Worm (Caenorhabditis elegans) whole organism, L1 larva: ENCODE data around the gene Y47D7A.6.

ENCODE experiments used
- C16A3.4 ChIP-seq: fragments of 150-350 bp; optimal IDR thresholded peaks from 2 replicates; lab custom pipeline; 2014; ENCODE audit warnings: missing biosample characterization, missing genetic modification characterization
- F16B12.6 ChIP-seq: fragments of 150-350 bp; optimal IDR thresholded peaks from 2 replicates; lab custom pipeline; 2014; ENCODE audit warnings: missing biosample characterization, missing genetic modification characterization
- alr-1 ChIP-seq: fragments of 200-800 bp; sonication (Bioruptor generic); optimal IDR thresholded peaks from 2 replicates; lab custom pipeline; 2018; ENCODE audit warnings: borderline replicate concordance, mild to moderate bottlenecking, missing genetic modification characterization, missing compliant biosample characterization
- ceh-8 ChIP-seq: fragments of 200-800 bp; sonication (Bioruptor generic); optimal IDR thresholded peaks from 2 replicates; lab custom pipeline; 2018; ENCODE audit warnings: mild to moderate bottlenecking, missing genetic modification characterization, moderate library complexity, missing compliant biosample characterization
- ceh-82 ChIP-seq, 3 experiments: fragments of 150-350 bp in 1 of 3; sonication (generic microtip) in 2 of 3; optimal IDR thresholded peaks; 2 replicates each; lab custom pipeline; 2014 to 2017; ENCODE audit warnings: missing biosample characterization in 3 of 3, missing genetic modification characterization in 3 of 3
- ceh-88 ChIP-seq: fragments of 200-800 bp; sonication (Bioruptor generic); IDR thresholded peaks from 2 replicates; pipeline ENCODE4 v1.3.6; 2022; ENCODE audit warnings: missing genetic modification characterization, missing compliant biosample characterization
- efl-1 ChIP-seq, 4 experiments: fragments of 150-350 bp; optimal IDR thresholded peaks in 3 of 4; peaks in 1 of 4; 1 replicate in 1 of 4; 2 replicates in 3 of 4; lab custom pipeline; 2014; ENCODE audit warnings: missing biosample characterization in 2 of 4, missing genetic modification characterization in 2 of 4, missing genetic modification reagents in 2 of 4
- elt-3 ChIP-seq, 6 experiments: fragments of 150-350 bp in 1 of 6; sonication (generic microtip); optimal IDR thresholded peaks; 2 replicates each; lab custom pipeline; 2017 to 2018; ENCODE audit warnings: missing biosample characterization in 6 of 6, missing genetic modification characterization in 6 of 6, inconsistent platforms in 1 of 6
- fkh-8 ChIP-seq: sonication (generic microtip); optimal IDR thresholded peaks from 2 replicates; lab custom pipeline; 2016; ENCODE audit warnings: mild to moderate bottlenecking, missing genetic modification characterization, missing compliant biosample characterization
- grh-1 ChIP-seq: fragments of 200-800 bp; sonication (Bioruptor generic); IDR thresholded peaks from 2 replicates; pipeline ENCODE4 v1.3.6; 2022; ENCODE audit warnings: missing genetic modification reagents, missing genetic modification characterization, missing compliant biosample characterization
- hpl-2 ChIP-seq: fragments of 150-350 bp; optimal IDR thresholded peaks from 2 replicates; lab custom pipeline; 2014; ENCODE audit warnings: missing biosample characterization, missing genetic modification reagents, missing genetic modification characterization
- isw-1 ChIP-seq: fragments of 200-800 bp; sonication (Bioruptor generic); IDR thresholded peaks from 2 replicates; pipeline ENCODE4 v1.3.6; 2022; ENCODE audit warnings: missing genetic modification characterization, missing compliant biosample characterization
- jun-1 ChIP-seq: fragments of 150-350 bp; optimal IDR thresholded peaks from 2 replicates; lab custom pipeline; 2014; ENCODE audit warnings: missing biosample characterization, missing genetic modification reagents, missing genetic modification characterization
- lin-13 ChIP-seq: fragments of 150-350 bp; optimal IDR thresholded peaks from 2 replicates; lab custom pipeline; 2014; ENCODE audit warnings: missing biosample characterization, missing genetic modification reagents, missing genetic modification characterization
- lin-14 ChIP-seq: fragments of 200-800 bp; sonication (Bioruptor generic); optimal IDR thresholded peaks from 2 replicates; lab custom pipeline; 2018; ENCODE audit warnings: mild to moderate bottlenecking, missing genetic modification characterization, moderate library complexity, missing compliant biosample characterization
- lin-15B ChIP-seq: fragments of 150-350 bp; sonication (generic microtip); optimal IDR thresholded peaks from 3 replicates; lab custom pipeline; 2014; ENCODE audit warnings: missing biosample characterization, missing genetic modification characterization
- lin-39 ChIP-seq: fragments of 150-350 bp; optimal IDR thresholded peaks from 2 replicates; lab custom pipeline; 2014; ENCODE audit warnings: missing biosample characterization, missing genetic modification reagents, missing genetic modification characterization
- lsy-2 ChIP-seq, 2 experiments: fragments of 150-350 bp; optimal IDR thresholded peaks; 2 replicates each; lab custom pipeline; 2014; ENCODE audit warnings: missing biosample characterization in 2 of 2, missing genetic modification characterization in 2 of 2
- mdl-1 ChIP-seq, 2 experiments: fragments of 150-350 bp; optimal IDR thresholded peaks; 2 replicates each; lab custom pipeline; 2014 to 2017; ENCODE audit warnings: missing biosample characterization in 2 of 2, missing genetic modification characterization in 2 of 2, inconsistent platforms in 1 of 2
- mep-1 ChIP-seq: fragments of 150-350 bp; optimal IDR thresholded peaks from 2 replicates; lab custom pipeline; 2014; ENCODE audit warnings: missing biosample characterization, missing genetic modification characterization
- nhr-19 ChIP-seq: fragments of 200-800 bp; sonication (Bioruptor generic); conservative IDR thresholded peaks from 2 replicates; pipeline ENCODE4 v1.3.6; 2022; ENCODE audit warnings: missing genetic modification characterization, missing compliant biosample characterization
- nhr-20 ChIP-seq: sonication (generic microtip); optimal IDR thresholded peaks from 2 replicates; lab custom pipeline; 2016; ENCODE audit warnings: mild to moderate bottlenecking, missing genetic modification characterization, missing compliant biosample characterization
- nhr-47 ChIP-seq: sonication (generic microtip); optimal IDR thresholded peaks from 2 replicates; lab custom pipeline; 2016; ENCODE audit warnings: mild to moderate bottlenecking, missing genetic modification characterization, moderate library complexity, missing compliant biosample characterization
- nhr-71 ChIP-seq: sonication (generic microtip); optimal IDR thresholded peaks from 2 replicates; lab custom pipeline; 2016; ENCODE audit warnings: mild to moderate bottlenecking, missing genetic modification characterization, moderate library complexity, missing compliant biosample characterization
- nhr-77 ChIP-seq: fragments of 150-350 bp; optimal IDR thresholded peaks from 2 replicates; lab custom pipeline; 2014; ENCODE audit warnings: missing biosample characterization, missing genetic modification characterization
- nhr-84 ChIP-seq: sonication (generic microtip); optimal IDR thresholded peaks from 2 replicates; lab custom pipeline; 2017; ENCODE audit warnings: missing biosample characterization, missing genetic modification characterization
- nhr-90 ChIP-seq: sonication (generic microtip); optimal IDR thresholded peaks from 2 replicates; lab custom pipeline; 2016; ENCODE audit warnings: mild to moderate bottlenecking, missing genetic modification characterization, missing compliant biosample characterization; ENCODE audit not compliant: poor library complexity
- pag-3 ChIP-seq: sonication (generic microtip); optimal IDR thresholded peaks from 2 replicates; lab custom pipeline; 2017; ENCODE audit warnings: missing genetic modification characterization, mild to moderate bottlenecking, missing compliant biosample characterization, antibody characterized with exemption, borderline replicate concordance; ENCODE audit not compliant: insufficient read depth
- rnt-1 ChIP-seq: sonication (generic microtip); optimal IDR thresholded peaks from 2 replicates; lab custom pipeline; 2016; ENCODE audit warnings: mild to moderate bottlenecking, missing genetic modification characterization, moderate library complexity, missing compliant biosample characterization
- skn-1 ChIP-seq: fragments of 150-350 bp; optimal IDR thresholded peaks from 2 replicates; lab custom pipeline; 2014; ENCODE audit warnings: missing biosample characterization, missing genetic modification characterization
- tbx-2 ChIP-seq: sonication (generic microtip); optimal IDR thresholded peaks from 2 replicates; lab custom pipeline; 2016; ENCODE audit warnings: missing genetic modification characterization, missing compliant biosample characterization
- unc-130 ChIP-seq: fragments of 150-350 bp; optimal IDR thresholded peaks from 2 replicates; lab custom pipeline; 2017; ENCODE audit warnings: missing biosample characterization, missing genetic modification characterization, inconsistent platforms
- unc-30 ChIP-seq: sonication (generic microtip); optimal IDR thresholded peaks from 2 replicates; lab custom pipeline; 2017; ENCODE audit warnings: missing biosample characterization, missing genetic modification characterization
- unc-86 ChIP-seq: sonication (generic microtip); optimal IDR thresholded peaks from 2 replicates; lab custom pipeline; 2016; ENCODE audit warnings: missing genetic modification characterization, missing compliant biosample characterization
- vab-15 ChIP-seq: sonication (generic microtip); optimal IDR thresholded peaks from 2 replicates; lab custom pipeline; 2017; ENCODE audit warnings: missing genotype, mild to moderate bottlenecking, missing genetic modification characterization, missing compliant biosample characterization
- xbp-1 ChIP-seq: sonication (generic microtip); optimal IDR thresholded peaks from 2 replicates; lab custom pipeline; 2016; ENCODE audit warnings: missing genetic modification characterization, missing compliant biosample characterization
- zip-4 ChIP-seq: fragments of 200-800 bp; sonication (Bioruptor generic); optimal IDR thresholded peaks from 2 replicates; lab custom pipeline; 2018; ENCODE audit warnings: mild to moderate bottlenecking, missing genetic modification characterization, moderate library complexity, missing compliant biosample characterization
- ztf-4 ChIP-seq: fragments of 150-350 bp; optimal IDR thresholded peaks from 2 replicates; lab custom pipeline; 2014; ENCODE audit warnings: missing biosample characterization, missing genetic modification characterization

Y47D7A.6 gene

DNA sequence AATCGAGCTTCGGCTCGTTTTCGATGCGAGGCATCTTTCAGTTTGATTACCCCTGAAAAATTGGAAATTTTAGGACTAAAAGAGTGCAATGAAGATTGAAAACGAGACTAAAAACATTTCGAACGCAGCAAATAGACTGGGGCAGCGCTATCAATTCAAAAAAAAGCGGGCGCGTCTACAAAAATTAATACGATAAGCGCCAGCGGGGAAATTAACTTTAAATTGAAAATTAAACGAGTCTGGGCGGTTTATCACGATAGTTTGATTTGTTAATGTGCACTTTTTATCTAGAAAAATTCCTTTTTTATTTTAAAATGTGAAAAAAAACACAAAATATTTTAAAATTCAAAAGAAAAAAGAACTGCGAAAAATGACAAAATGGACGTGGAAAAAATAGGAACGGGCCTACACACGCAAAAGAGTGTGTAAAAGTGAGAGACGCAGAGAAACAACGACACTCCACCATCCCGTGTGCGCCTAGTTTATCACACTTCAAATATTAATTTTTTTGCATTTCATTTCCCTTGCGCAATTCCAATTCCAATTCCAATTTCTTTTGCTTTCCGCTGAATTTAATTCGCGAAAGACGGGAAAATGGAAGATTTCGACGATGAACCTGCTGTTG lies 46.6 kb downstream of the Y47D7A.6 start, which contains the start of the genes gmpr-1 and fipp-1 (continued):
- TF ChIP-seq nhr-90 (peak; percentile 78), zip-4 (GFP tag; lab: Kevin White, UChicago) (peak; percentile 21), unc-130 (tag; lab: Kevin White, UChicago) (no peak), ceh-8 (GFP tag; lab: Kevin White, UChicago) (peak; percentile 38), rnt-1 (tag; lab: Kevin White, UChicago) (peak; percentile 74), nhr-84 (tag; lab: Kevin White, UChicago) (no peak), vab-15 (no peak), ztf-4 (no peak), lsy-2 (tag; optimal IDR thresholded peaks at IDR 0.05; lab: Kevin White, UChicago) (peak; percentile 75 to 78), mep-1 (tag; lab: Kevin White, UChicago) (peak; percentile 74), unc-86 (tag; lab: Kevin White, UChicago) (peak; percentile 67), tbx-2 (tag; lab: Kevin White, UChicago) (peak; percentile 71), lin-13 (no peak), skn-1 (peak; percentile 54), isw-1 (GFP tag; lab: Robert Waterston, UW) (peak; percentile 52), hpl-2 (no peak), lin-15B (tag; lab: Kevin White, UChicago) (peak; percentile 57), nhr-77 (tag; lab: Kevin White, UChicago) (no peak), mdl-1 (tag; optimal IDR thresholded peaks at IDR 0.05; lab: Kevin White, UChicago) (peak in 1 of 2 experiments; percentile 30), grh-1 (GFP tag; lab: Robert Waterston, UW) (peak; percentile 67), nhr-19 (peak; percentile 70), C16A3.4 (tag; lab: Kevin White, UChicago) (peak; percentile 55), efl-1 (optimal IDR thresholded peaks at IDR 0.05; lab: Kevin White, UChicago) (peak; percentile 83 to 84), efl-1 (GFP tag; optimal IDR thresholded peaks at IDR 0.05 in 1 of 2; lab: Kevin White, UChicago) (peak; percentile 77 to 97), lin-39 (tag; lab: Kevin White, UChicago) (peak; percentile 69), jun-1 (tag; lab: Kevin White, UChicago) (peak; percentile 33), xbp-1 (tag; lab: Kevin White, UChicago) (peak; percentile 73), nhr-47 (peak; percentile 80), fkh-8 (tag; lab: Kevin White, UChicago) (peak; percentile 1), nhr-71 (tag; lab: Kevin White, UChicago) (peak; percentile 81), ceh-82 (tag; optimal IDR thresholded peaks at IDR 0.05; lab: Kevin White, UChicago) (peak; percentile 33 to 71 (median 45)), unc-30 (tag; lab: Kevin White, UChicago) (no peak), nhr-20 (tag; lab: Kevin White, UChicago) (peak; percentile 69), elt-3 (tag; optimal IDR thresholded peaks at IDR 0.05; lab: Kevin White, UChicago) (peak in 2 of 6 experiments; percentile 7 to 54), F16B12.6 (peak; percentile 31)

DNA sequence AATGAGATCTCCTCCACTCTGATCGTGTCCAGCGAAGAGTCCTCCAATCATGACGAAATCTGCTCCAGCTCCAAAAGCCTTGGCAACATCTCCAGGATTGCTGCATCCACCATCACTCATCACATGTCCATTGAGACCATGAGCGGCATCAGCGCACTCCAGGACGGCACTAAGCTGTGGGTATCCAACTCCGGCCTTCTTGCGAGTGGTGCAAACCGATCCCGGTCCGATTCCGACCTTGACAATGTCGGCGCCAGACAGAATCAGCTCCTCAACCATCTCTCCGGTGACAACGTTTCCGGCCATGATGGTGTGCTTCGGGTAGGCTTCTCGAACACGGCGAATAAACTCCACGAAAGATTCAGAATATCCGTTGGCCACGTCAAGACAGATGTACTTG lies 47.5 kb downstream of the Y47D7A.6 start:
- TF ChIP-seq lin-14 (GFP tag; lab: Kevin White, UChicago) (no peak), ceh-8 (GFP tag; lab: Kevin White, UChicago) (no peak), pag-3 (tag; lab: Kevin White, UChicago) (no peak), alr-1 (tag; lab: Kevin White, UChicago) (peak; percentile 81), xbp-1 (tag; lab: Kevin White, UChicago) (no peak), ceh-88 (GFP tag; lab: Robert Waterston, UW) (no peak), nhr-77 (tag; lab: Kevin White, UChicago) (no peak)
